Fruit fly (Drosophila melanogaster) ovary, adult (tissue): ENCODE measurements around the gene CG17167.

Source experiments
- CG17801 ChIP-seq: fragments of 200-800 bp; optimal IDR thresholded peaks from 2 replicates; lab custom pipeline; 2019; ENCODE audit warnings: missing biosample characterization, mild to moderate bottlenecking, missing genetic modification characterization, moderate library complexity; ENCODE audit not compliant: partially characterized antibody

The CG17167 gene

dm6 chrX:23097250-23097649 is 29.1 kb downstream of the CG17167 start:
- no peak for TF ChIP-seq CG17801

dm6 chrX:23105692-23106091 is 37.6 kb downstream of the CG17167 start, which contains the start of gene ATbp:
ATbp (plus strand) TSS chrX:23106003.
- TF ChIP-seq CG17801, result no peak
